Fruit fly (Drosophila melanogaster) whole organism, adult: Measurements from ENCODE around the gene rost.
A peak's percentile ranks its signal among the peaks of the same experiment; 100 is the strongest.

Experiments
- CG11617 ChIP-seq: fragments of 200-800 bp; sonication (Bioruptor generic); optimal IDR thresholded peaks from 2 replicates; lab custom pipeline; 2017; ENCODE audit warnings: mild to moderate bottlenecking, missing biosample characterization, missing genetic modification reagents, missing genetic modification characterization
- CG12768 ChIP-seq: fragments of 200-800 bp; sonication (Bioruptor generic); optimal IDR thresholded peaks from 2 replicates; lab custom pipeline; 2017; ENCODE audit warnings: missing biosample characterization, missing genetic modification characterization, mild to moderate bottlenecking, moderate library complexity, missing genetic modification reagents
- CG14711 ChIP-seq: fragments of 200-800 bp; sonication (Bioruptor generic); optimal IDR thresholded peaks from 2 replicates; lab custom pipeline; 2018; ENCODE audit warnings: missing biosample characterization, mild to moderate bottlenecking, missing genetic modification characterization, moderate library complexity
- CG1620 ChIP-seq: fragments of 200-800 bp; sonication (Bioruptor generic); optimal IDR thresholded peaks from 2 replicates; lab custom pipeline; 2016; ENCODE audit warnings: missing biosample characterization, missing genetic modification characterization
- CG33017 ChIP-seq: fragments of 200-800 bp; sonication (Bioruptor generic); optimal IDR thresholded peaks from 2 replicates; lab custom pipeline; 2018; ENCODE audit warnings: missing biosample characterization, mild to moderate bottlenecking, missing genetic modification characterization, moderate library complexity
- CG5204 ChIP-seq: fragments of 200-800 bp; sonication (Bioruptor generic); optimal IDR thresholded peaks from 2 replicates; lab custom pipeline; 2016; ENCODE audit warnings: missing biosample characterization, missing genetic modification characterization
- CG7045 ChIP-seq: fragments of 200-800 bp; sonication (Bioruptor generic); optimal IDR thresholded peaks from 2 replicates; lab custom pipeline; 2017; ENCODE audit warnings: missing biosample characterization, mild to moderate bottlenecking, missing genetic modification characterization
- CG7101 ChIP-seq: fragments of 200-800 bp; sonication (Bioruptor generic); optimal IDR thresholded peaks from 2 replicates; lab custom pipeline; 2018; ENCODE audit warnings: missing biosample characterization, mild to moderate bottlenecking, missing genetic modification characterization, moderate library complexity
- Clk ChIP-seq: fragments of 200-800 bp; sonication (Bioruptor generic); optimal IDR thresholded peaks from 2 replicates; lab custom pipeline; 2017; ENCODE audit warnings: missing biosample characterization, missing genetic modification characterization
- Crg-1 ChIP-seq: fragments of 200-800 bp; sonication (Bioruptor generic); optimal IDR thresholded peaks from 2 replicates; lab custom pipeline; 2016; ENCODE audit warnings: missing biosample characterization, missing genetic modification characterization
- Hr96 ChIP-seq: fragments of 200-800 bp; sonication (Bioruptor generic); optimal IDR thresholded peaks from 2 replicates; lab custom pipeline; 2016; ENCODE audit warnings: missing biosample characterization, missing genetic modification characterization
- Mnt ChIP-seq: fragments of 200-800 bp; sonication (Bioruptor generic); optimal IDR thresholded peaks from 2 replicates; lab custom pipeline; 2016; ENCODE audit warnings: missing biosample characterization, mild to moderate bottlenecking, missing genetic modification characterization
- bab1 ChIP-seq: fragments of 200-800 bp; sonication (Bioruptor generic); optimal IDR thresholded peaks from 3 replicates; lab custom pipeline; 2019; ENCODE audit warnings: missing biosample characterization, mild to moderate bottlenecking, missing genetic modification characterization, moderate library complexity
- cic ChIP-seq: fragments of 200-800 bp; sonication (Bioruptor generic); optimal IDR thresholded peaks from 2 replicates; lab custom pipeline; 2017; ENCODE audit warnings: missing biosample characterization, mild to moderate bottlenecking, missing genetic modification characterization, moderate library complexity
- cnc ChIP-seq, 2 experiments: fragments of >200 bp; optimal IDR thresholded peaks; 2 replicates each; lab custom pipeline; 2017
- kay ChIP-seq: fragments of 200-800 bp; sonication (Bioruptor generic); peaks from one replicate; lab custom pipeline; 2016; ENCODE audit warnings: missing biosample characterization, missing genetic modification characterization, borderline replicate concordance
- ovo ChIP-seq: fragments of 200-800 bp; sonication (Bioruptor generic); optimal IDR thresholded peaks from 2 replicates; lab custom pipeline; 2016; ENCODE audit warnings: missing biosample characterization, missing genetic modification characterization
- pad ChIP-seq: fragments of 200-800 bp; sonication (Bioruptor generic); optimal IDR thresholded peaks from 3 replicates; lab custom pipeline; 2017; ENCODE audit warnings: missing biosample characterization, missing genetic modification characterization, mild to moderate bottlenecking, moderate library complexity, missing genetic modification reagents
- tj ChIP-seq: fragments of 200-800 bp; sonication (Bioruptor generic); optimal IDR thresholded peaks from 3 replicates; lab custom pipeline; 2017; ENCODE audit warnings: missing biosample characterization, mild to moderate bottlenecking, missing genetic modification characterization, moderate library complexity
- toe ChIP-seq: fragments of 200-800 bp; sonication (Bioruptor generic); optimal IDR thresholded peaks from 2 replicates; lab custom pipeline; 2016; ENCODE audit warnings: missing biosample characterization, missing genetic modification characterization

The rost gene

DNA sequence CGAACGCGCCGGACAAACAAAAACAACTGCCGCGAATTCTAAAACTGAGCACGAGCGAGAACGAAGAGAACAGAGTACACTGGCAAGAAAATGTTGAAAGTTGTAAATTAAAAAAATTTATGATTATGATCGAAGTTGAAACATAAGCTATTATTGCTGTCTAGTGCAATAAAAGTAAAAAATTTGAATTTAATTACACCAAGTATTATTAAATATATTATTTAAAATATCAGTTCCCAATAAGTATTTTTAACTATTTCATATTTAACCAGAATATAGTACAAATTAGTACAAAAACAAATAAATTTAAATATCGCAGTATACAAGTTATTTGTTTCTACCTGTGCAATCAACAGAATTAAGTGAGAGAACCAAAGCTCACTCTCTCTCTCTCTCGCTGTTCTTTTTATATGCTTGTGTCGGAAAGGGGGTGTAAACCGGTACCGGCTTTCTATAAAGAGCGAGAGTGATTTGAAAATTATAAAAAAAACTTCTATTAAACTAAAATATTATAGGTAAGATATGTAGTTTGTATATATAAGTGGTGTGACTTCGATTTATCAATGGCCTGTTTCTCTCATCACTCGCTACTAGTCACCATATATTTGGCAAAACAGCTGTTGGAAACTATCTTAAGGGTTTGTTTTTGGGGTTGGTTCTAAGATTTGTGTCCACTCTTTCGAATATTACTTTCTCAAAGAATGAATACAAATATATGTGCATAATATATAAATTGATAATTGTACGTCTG lies 38.0 kb downstream of the rost start, which contains the start of gene C1GalTA:
Gene C1GalTA (minus strand): TSS at position 33 of the 751 bp plus-strand sequence.
- TF ChIP-seq Crg-1 (peak; percentile 90), cic (GFP tag; lab: Kevin White, UChicago) (peak; percentile 91), CG14711 (peak; percentile 97), tj (GFP tag; lab: Kevin White, UChicago) (peak; percentile 84), Hr96 (GFP tag; lab: Kevin White, UChicago) (peak; percentile 64), ovo (peak; percentile 74), cnc (optimal IDR thresholded peaks at IDR 0.05; lab: Kevin White, UChicago) (no peak), Mnt (GFP tag; lab: Kevin White, UChicago) (peak; percentile 66), CG1620 (peak; percentile 35), CG7101 (tag; lab: Kevin White, UChicago) (peak; percentile 99), bab1 (GFP tag; lab: Kevin White, UChicago) (peak; percentile 99), kay (GFP tag; lab: Kevin White, UChicago) (peak; percentile 67), CG12768 (GFP tag; lab: Kevin White, UChicago) (peak; percentile 98), pad (GFP tag; lab: Kevin White, UChicago) (peak; percentile 89), CG11617 (peak; percentile 99), Clk (peak; percentile 88), CG33017 (peak; percentile 99), CG7045 (GFP tag; lab: Kevin White, UChicago) (peak; percentile 98), CG5204 (GFP tag; lab: Kevin White, UChicago) (peak; percentile 72), toe (peak; percentile 48)

DNA sequence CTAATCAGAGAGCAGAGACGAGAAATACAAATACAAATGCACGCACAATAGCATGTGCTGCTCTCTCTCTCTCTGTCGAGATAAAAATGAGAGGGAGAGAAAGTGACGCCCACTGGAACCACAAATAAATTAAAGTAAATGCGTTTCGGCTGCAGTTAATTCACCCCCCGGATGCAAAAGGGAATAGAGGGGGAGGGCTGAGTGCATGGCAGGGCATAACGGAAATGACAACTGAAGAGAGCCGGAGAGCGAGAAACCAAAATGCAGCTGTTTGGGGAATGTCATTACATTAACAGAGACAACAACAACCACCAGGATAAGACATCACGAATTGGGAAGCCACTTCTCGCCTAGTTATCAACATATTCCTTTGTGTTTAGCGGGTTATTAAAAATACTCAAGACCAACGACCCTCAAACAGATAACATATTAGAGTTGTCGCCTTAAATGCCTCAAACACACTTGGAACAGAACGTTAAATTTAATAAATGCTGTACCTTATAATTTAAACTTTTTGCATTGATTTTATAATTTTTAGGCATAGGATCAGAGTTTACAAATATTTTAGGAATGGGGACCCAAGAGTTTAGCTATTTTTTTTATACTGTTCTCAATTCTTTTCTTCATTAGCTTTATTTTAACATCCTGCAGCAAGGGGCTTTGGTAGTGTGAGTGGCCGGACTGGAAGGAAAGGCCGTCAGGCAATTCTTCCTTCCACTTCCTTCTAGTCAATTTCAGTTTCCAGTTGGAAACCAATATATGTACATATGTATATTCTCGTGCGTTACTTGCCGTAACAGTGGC lies 39.2 kb downstream of the rost start:
- TF ChIP-seq cic (GFP tag; lab: Kevin White, UChicago) (peak; percentile 77), pad (GFP tag; lab: Kevin White, UChicago) (peak; percentile 77), CG11617 (peak; percentile 6), Crg-1 (no peak), ovo (peak; percentile 66), CG12768 (GFP tag; lab: Kevin White, UChicago) (peak; percentile 22), Mnt (GFP tag; lab: Kevin White, UChicago) (peak; percentile 60), tj (GFP tag; lab: Kevin White, UChicago) (no peak)

DNA sequence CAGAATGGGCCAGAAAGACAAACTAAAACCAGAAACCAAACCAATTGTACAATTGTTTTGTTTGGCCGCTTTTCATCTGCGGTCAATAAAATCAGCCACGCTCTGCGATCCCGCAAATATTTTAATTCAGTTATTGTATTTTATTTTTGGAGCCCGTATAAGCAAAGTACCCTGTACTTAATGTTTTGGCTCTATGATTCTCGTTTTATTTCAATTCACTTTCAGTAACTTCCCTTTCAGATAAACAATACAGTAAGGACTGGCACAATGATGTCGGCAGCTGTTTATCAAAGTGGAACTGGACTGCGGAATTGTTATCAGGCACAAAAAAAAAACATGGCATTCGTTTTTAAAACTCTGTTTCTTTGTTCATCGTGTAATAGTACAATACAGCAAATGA lies 40.7 kb downstream of the rost start:
- TF ChIP-seq cic (GFP tag; lab: Kevin White, UChicago) (no peak), tj (GFP tag; lab: Kevin White, UChicago) (no peak), Mnt (GFP tag; lab: Kevin White, UChicago) (no peak)

DNA sequence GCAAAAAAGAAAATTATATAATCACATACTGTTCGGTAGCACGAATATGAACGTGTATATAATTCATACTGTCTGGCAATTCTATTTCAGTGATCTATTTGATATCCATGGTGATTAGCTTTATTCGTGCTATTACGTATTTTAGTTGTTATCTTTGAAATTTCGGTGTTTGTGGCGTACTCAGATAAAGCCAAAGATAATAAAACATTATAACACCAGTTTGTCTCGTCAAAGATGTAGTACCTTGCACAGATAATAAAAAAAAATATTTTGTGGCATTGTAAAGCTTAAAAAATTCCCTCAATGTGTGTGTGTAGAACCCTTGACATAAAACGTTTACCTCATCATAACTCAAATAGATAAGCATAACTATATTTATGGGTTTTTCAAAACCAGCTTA lies 41.4 kb downstream of the rost start:
- TF ChIP-seq ovo (no peak), CG14711 (no peak), kay (GFP tag; lab: Kevin White, UChicago) (peak; percentile 8), tj (GFP tag; lab: Kevin White, UChicago) (no peak), CG5204 (GFP tag; lab: Kevin White, UChicago) (no peak), CG12768 (GFP tag; lab: Kevin White, UChicago) (no peak)

DNA sequence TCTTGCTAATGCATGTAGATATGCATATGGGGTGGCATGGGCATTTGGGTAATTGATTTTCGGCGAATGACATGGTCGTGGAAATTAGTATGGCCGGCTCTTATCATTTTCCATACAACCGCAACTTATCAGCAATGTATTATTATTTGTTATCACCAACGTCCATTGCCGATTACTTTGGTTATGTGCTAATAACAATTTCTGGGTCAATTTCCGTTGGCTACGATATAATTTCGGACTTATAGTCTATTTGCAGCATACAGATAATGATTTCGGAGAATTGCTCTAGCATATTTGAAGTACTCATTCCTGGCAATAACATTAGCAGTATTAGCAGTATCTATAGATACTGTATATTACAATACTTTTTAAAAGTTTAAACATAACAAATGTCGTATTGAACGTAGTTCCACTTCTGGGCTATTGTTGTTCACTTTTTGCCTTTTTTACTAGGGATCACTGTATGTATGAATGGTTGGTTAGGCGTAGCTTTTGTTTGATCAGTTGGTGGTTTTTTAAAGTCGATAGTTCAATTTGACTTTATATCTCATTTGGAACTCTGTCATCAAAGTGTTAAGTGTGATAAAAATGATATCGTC lies 42.5 kb downstream of the rost start, which contains the start of gene CG46397:
Gene CG46397 (plus strand): TSS at position 549 of the 599 bp plus-strand sequence.
- TF ChIP-seq bab1 (GFP tag; lab: Kevin White, UChicago) (no peak), CG1620 (no peak), cnc (optimal IDR thresholded peaks at IDR 0.05; lab: Kevin White, UChicago) (no peak), Clk (no peak), Mnt (GFP tag; lab: Kevin White, UChicago) (no peak), tj (GFP tag; lab: Kevin White, UChicago) (no peak), CG33017 (no peak), CG5204 (GFP tag; lab: Kevin White, UChicago) (no peak), CG12768 (GFP tag; lab: Kevin White, UChicago) (no peak), CG14711 (no peak), kay (GFP tag; lab: Kevin White, UChicago) (no peak), CG7101 (tag; lab: Kevin White, UChicago) (no peak), Hr96 (GFP tag; lab: Kevin White, UChicago) (no peak), CG11617 (no peak), CG7045 (GFP tag; lab: Kevin White, UChicago) (no peak), pad (GFP tag; lab: Kevin White, UChicago) (no peak), toe (no peak), Crg-1 (no peak), ovo (no peak), cic (GFP tag; lab: Kevin White, UChicago) (no peak)

DNA sequence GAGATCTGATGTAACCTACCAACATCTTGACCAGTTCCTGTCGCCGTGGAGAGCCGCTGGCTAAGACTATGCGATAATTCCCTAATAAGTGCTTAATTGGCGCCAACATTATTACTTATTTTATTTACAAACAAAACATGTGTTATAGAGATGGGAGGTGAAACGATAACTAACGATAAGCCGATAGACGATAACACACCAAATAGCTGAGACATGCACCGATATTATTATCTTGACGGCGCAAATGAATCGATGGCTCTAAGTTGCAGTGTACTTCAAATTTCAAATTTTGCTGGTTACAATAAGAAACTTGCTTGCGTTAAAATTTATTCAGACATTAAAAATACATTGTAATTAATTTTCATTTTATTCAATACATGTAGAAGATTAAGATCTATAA lies 46.2 kb downstream of the rost start, which contains the start of gene CG9515:
Gene CG9515 (minus strand): TSS at position 148 of the 400 bp plus-strand sequence.
- TF ChIP-seq cic (GFP tag; lab: Kevin White, UChicago) (peak; percentile 69), CG33017 (peak; percentile 9), Mnt (GFP tag; lab: Kevin White, UChicago) (peak; percentile 80), CG12768 (GFP tag; lab: Kevin White, UChicago) (no peak), bab1 (GFP tag; lab: Kevin White, UChicago) (peak; percentile 73), toe (peak; percentile 11), kay (GFP tag; lab: Kevin White, UChicago) (peak; percentile 64), pad (GFP tag; lab: Kevin White, UChicago) (no peak), CG11617 (no peak)
